Worm (Caenorhabditis elegans) whole organism, young adult: ENCODE data around the gene gem-4.

Source experiments
- B0035.1 ChIP-seq: sonication (generic microtip); optimal IDR thresholded peaks from 2 replicates; lab custom pipeline; 2016; ENCODE audit warnings: missing genetic modification characterization, mild to moderate bottlenecking, missing compliant biosample characterization, missing genotype, missing genetic modification reagents
- D2030.7 ChIP-seq: fragments of 200-800 bp; sonication (Bioruptor generic); IDR thresholded peaks from 2 replicates; pipeline ENCODE4 v1.3.6; 2022; ENCODE audit warnings: missing genetic modification reagents, missing genetic modification characterization, missing compliant biosample characterization
- F22D6.2 ChIP-seq: sonication (generic microtip); optimal IDR thresholded peaks from 2 replicates; lab custom pipeline; 2016; ENCODE audit warnings: mild to moderate bottlenecking, missing genetic modification characterization, missing compliant biosample characterization
- F33H1.4 ChIP-seq: fragments of 200-800 bp; sonication (Bioruptor generic); IDR thresholded peaks from 2 replicates; pipeline ENCODE4 v1.3.6; 2022; ENCODE audit warnings: missing genetic modification reagents, missing genetic modification characterization, missing compliant biosample characterization
- F57C9.4 ChIP-seq: sonication (generic microtip); optimal IDR thresholded peaks from 2 replicates; lab custom pipeline; 2017; ENCODE audit warnings: mild to moderate bottlenecking, missing genetic modification characterization, missing compliant biosample characterization
- Y53F4B.3 ChIP-seq: fragments of 200-800 bp; sonication (Bioruptor generic); IDR thresholded peaks from 2 replicates; pipeline ENCODE4 v1.3.6; 2022; ENCODE audit warnings: missing genetic modification reagents, missing genetic modification characterization, missing compliant biosample characterization
- Y53G8AR.9 ChIP-seq: fragments of 200-800 bp; sonication (Bioruptor generic); conservative IDR thresholded peaks from 2 replicates; pipeline ENCODE4 v1.3.6; 2022; ENCODE audit warnings: missing genetic modification reagents, missing genetic modification characterization, missing compliant biosample characterization
- aptf-2 ChIP-seq: fragments of 200-800 bp; sonication (Bioruptor generic); conservative IDR thresholded peaks from 2 replicates; pipeline ENCODE4 v1.3.6; 2022; ENCODE audit warnings: missing genetic modification reagents, missing genetic modification characterization, missing compliant biosample characterization
- bed-1 ChIP-seq: fragments of 200-800 bp; sonication (Bioruptor generic); IDR thresholded peaks from 2 replicates; pipeline ENCODE4 v1.3.6; 2022; ENCODE audit warnings: missing genetic modification reagents, missing genetic modification characterization, missing compliant biosample characterization
- bed-2 ChIP-seq: fragments of 200-800 bp; sonication (Bioruptor generic); IDR thresholded peaks from 2 replicates; pipeline ENCODE4 v1.3.6; 2022; ENCODE audit warnings: missing genetic modification reagents, missing genetic modification characterization, missing compliant biosample characterization
- ceh-100 ChIP-seq: fragments of 200-800 bp; sonication (Bioruptor generic); IDR thresholded peaks from 2 replicates; pipeline ENCODE4 v1.3.6; 2022; ENCODE audit warnings: missing genetic modification reagents, missing genetic modification characterization, missing compliant biosample characterization
- ceh-27 ChIP-seq: fragments of 200-800 bp; sonication (Bioruptor generic); optimal IDR thresholded peaks from 2 replicates; lab custom pipeline; 2018; ENCODE audit warnings: mild to moderate bottlenecking, missing genetic modification characterization, moderate library complexity, missing compliant biosample characterization
- egl-44 ChIP-seq: fragments of 200-800 bp; sonication (Bioruptor generic); IDR thresholded peaks from 2 replicates; pipeline ENCODE4 v1.3.6; 2022; ENCODE audit warnings: missing genetic modification reagents, missing genetic modification characterization, missing compliant biosample characterization
- ekl-4 ChIP-seq: fragments of 200-800 bp; sonication (Bioruptor generic); IDR thresholded peaks from 2 replicates; pipeline ENCODE4 v1.3.6; 2022; ENCODE audit warnings: missing genetic modification reagents, missing genetic modification characterization, missing compliant biosample characterization
- gei-17 ChIP-seq: fragments of 200-800 bp; sonication (Bioruptor generic); optimal IDR thresholded peaks from 2 replicates; lab custom pipeline; 2018; ENCODE audit warnings: mild to moderate bottlenecking, missing genetic modification characterization, missing compliant biosample characterization
- hlh-12 ChIP-seq: sonication (generic microtip); optimal IDR thresholded peaks from 2 replicates; lab custom pipeline; 2016; ENCODE audit warnings: missing genetic modification characterization, missing compliant biosample characterization
- madf-3 ChIP-seq: fragments of 200-800 bp; sonication (Bioruptor generic); IDR thresholded peaks from 2 replicates; pipeline ENCODE4 v1.3.6; 2022; ENCODE audit warnings: missing genetic modification reagents, missing genetic modification characterization, missing compliant biosample characterization
- madf-6 ChIP-seq: fragments of 200-800 bp; sonication (Bioruptor generic); IDR thresholded peaks from 2 replicates; pipeline ENCODE4 v1.3.6; 2022; ENCODE audit warnings: missing genetic modification reagents, missing genetic modification characterization, missing compliant biosample characterization
- mel-28 ChIP-seq: sonication (generic microtip); optimal IDR thresholded peaks from 2 replicates; lab custom pipeline; 2016; ENCODE audit warnings: borderline replicate concordance, mild to moderate bottlenecking, missing genetic modification characterization, missing compliant biosample characterization
- mxl-1 ChIP-seq: sonication (generic microtip); optimal IDR thresholded peaks from 2 replicates; lab custom pipeline; 2016; ENCODE audit warnings: missing genetic modification characterization, missing compliant biosample characterization
- nfya-1 ChIP-seq: sonication (generic microtip); optimal IDR thresholded peaks from 2 replicates; lab custom pipeline; 2017; ENCODE audit warnings: antibody characterized with exemption, missing compliant biosample characterization, missing genetic modification characterization, borderline replicate concordance; ENCODE audit not compliant: insufficient read depth
- nfyb-1 ChIP-seq: fragments of 200-800 bp; sonication (Bioruptor generic); IDR thresholded peaks from 2 replicates; pipeline ENCODE4 v1.3.6; 2022; ENCODE audit warnings: missing genetic modification reagents, missing genetic modification characterization, missing compliant biosample characterization
- nhr-120 ChIP-seq: fragments of 200-800 bp; sonication (Bioruptor generic); IDR thresholded peaks from 2 replicates; pipeline ENCODE4 v1.3.6; 2022; ENCODE audit warnings: missing genetic modification characterization, missing compliant biosample characterization
- nhr-80 ChIP-seq: sonication (generic microtip); optimal IDR thresholded peaks from 2 replicates; lab custom pipeline; 2016; ENCODE audit warnings: missing genetic modification characterization, missing compliant biosample characterization
- pbrm-1 ChIP-seq: fragments of 200-800 bp; sonication (Bioruptor generic); IDR thresholded peaks from 2 replicates; pipeline ENCODE4 v1.3.6; 2022; ENCODE audit warnings: missing genetic modification reagents, missing genetic modification characterization, missing compliant biosample characterization
- rec-8 ChIP-seq, 2 experiments: sonication (generic microtip); optimal IDR thresholded peaks; 2 replicates each; lab custom pipeline; 2016; ENCODE audit warnings: mild to moderate bottlenecking in 2 of 2, missing genetic modification characterization in 2 of 2, missing genetic modification reagents in 2 of 2, missing genotype in 2 of 2, missing biosample characterization in 1 of 2, missing compliant biosample characterization in 1 of 2, moderate library complexity in 1 of 2
- repo-1 ChIP-seq: sonication (generic microtip); optimal IDR thresholded peaks from 2 replicates; lab custom pipeline; 2017; ENCODE audit warnings: mild to moderate bottlenecking, missing genetic modification characterization, missing compliant biosample characterization
- rpc-1 ChIP-seq, 2 experiments: fragments of 150-350 bp in 1 of 2; sonication (generic microtip) in 1 of 2; optimal IDR thresholded peaks; 2 replicates each; lab custom pipeline; 2014 to 2018; ENCODE audit warnings: missing biosample characterization in 1 of 2, missing genetic modification characterization in 1 of 2, missing genetic modification reagents in 1 of 2, missing genotype in 1 of 2
- snpc-1.3 ChIP-seq: sonication (generic microtip); optimal IDR thresholded peaks from 2 replicates; lab custom pipeline; 2017; ENCODE audit warnings: missing genetic modification characterization, mild to moderate bottlenecking, missing compliant biosample characterization, antibody characterized with exemption, moderate library complexity, missing genotype, missing genetic modification reagents; ENCODE audit not compliant: insufficient read depth
- snpc-3.4 ChIP-seq: sonication (generic microtip); optimal IDR thresholded peaks from 2 replicates; lab custom pipeline; 2017; ENCODE audit warnings: missing genetic modification characterization, mild to moderate bottlenecking, missing compliant biosample characterization, antibody characterized with exemption, moderate library complexity, missing genotype, missing genetic modification reagents
- somi-1 ChIP-seq: fragments of 200-800 bp; sonication (Bioruptor generic); optimal IDR thresholded peaks from 2 replicates; lab custom pipeline; 2018; ENCODE audit warnings: mild to moderate bottlenecking, missing genetic modification characterization, missing compliant biosample characterization
- sptf-2 ChIP-seq: fragments of 200-800 bp; sonication (Bioruptor generic); optimal IDR thresholded peaks from 2 replicates; lab custom pipeline; 2018; ENCODE audit warnings: mild to moderate bottlenecking, missing genetic modification characterization, missing compliant biosample characterization
- zfh-2 ChIP-seq: fragments of 200-800 bp; sonication (Bioruptor generic); conservative IDR thresholded peaks from 2 replicates; pipeline ENCODE4 v1.3.6; 2022; ENCODE audit warnings: missing genetic modification reagents, missing genetic modification characterization, missing compliant biosample characterization
- ztf-3 ChIP-seq: fragments of 200-800 bp; sonication (Bioruptor generic); optimal IDR thresholded peaks from 2 replicates; lab custom pipeline; 2018; ENCODE audit warnings: mild to moderate bottlenecking, missing genetic modification characterization, missing compliant biosample characterization

The gem-4 gene

DNA sequence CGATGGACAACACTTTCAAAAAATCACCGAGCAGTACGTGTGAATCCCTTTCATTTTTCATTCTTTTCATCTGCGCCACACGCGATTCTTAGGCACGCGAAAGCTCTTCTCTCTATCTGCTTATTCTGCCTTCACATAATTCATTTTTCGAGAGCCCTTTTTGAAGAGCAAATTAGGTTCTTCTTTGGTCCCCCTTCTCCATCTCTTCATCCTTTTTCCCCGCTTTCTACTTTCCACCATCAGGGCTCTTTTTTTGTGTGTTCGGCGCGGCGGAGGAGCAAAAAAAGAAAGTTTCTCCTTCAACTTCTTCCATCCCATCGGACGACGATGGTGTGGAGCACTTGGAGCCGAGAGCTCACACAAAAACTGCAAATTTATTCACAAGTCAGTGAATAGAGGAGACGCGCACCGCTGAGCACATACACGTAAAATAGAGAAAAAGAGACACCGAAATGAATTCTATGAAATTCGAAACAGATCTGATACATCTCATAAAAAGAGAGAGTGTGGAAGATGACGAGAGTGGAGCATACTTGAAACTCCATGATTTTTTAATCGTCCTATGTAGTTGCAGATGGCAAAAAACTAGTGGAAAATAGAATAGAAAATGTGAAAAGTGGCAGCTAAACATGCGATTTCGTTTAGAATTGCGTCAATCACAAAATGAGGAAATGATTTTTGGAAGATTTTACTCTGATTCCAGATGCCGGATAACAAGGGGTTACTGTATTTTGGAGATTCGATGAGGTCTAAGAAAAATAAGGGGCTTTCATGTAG lies 39.8 kb downstream of the gem-4 start:
- TF ChIP-seq ceh-100 (GFP tag; lab: Robert Waterston, UW) (no peak), zfh-2 (GFP tag; lab: Robert Waterston, UW) (no peak), bed-1 (GFP tag; lab: Robert Waterston, UW) (no peak), ceh-27 (GFP tag; lab: Kevin White, UChicago) (peak; percentile 5), hlh-12 (no peak), Y53G8AR.9 (GFP tag; lab: Robert Waterston, UW) (no peak), sptf-2 (GFP tag; lab: Kevin White, UChicago) (no peak)

DNA sequence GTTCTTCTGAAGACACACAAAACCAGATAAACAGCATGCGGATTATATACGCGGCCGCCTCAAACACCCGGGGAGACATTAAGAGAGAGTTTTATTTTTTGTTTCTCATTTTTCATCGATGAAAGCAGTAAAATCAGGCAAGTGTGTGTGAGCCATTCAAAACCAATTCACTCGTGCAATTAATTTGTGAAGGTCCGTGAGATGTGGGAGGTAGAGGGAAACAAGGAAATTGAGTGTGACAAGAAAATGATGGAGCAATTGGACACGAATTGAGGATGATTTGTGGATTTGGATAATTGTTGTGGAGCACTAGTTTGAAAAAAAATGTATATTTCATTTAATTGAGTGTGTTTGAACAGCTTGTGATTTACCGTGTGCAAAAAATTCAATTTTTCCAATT lies 42.4 kb downstream of the gem-4 start:
- TF ChIP-seq snpc-1.3, result no peak
- no peak for TF ChIP-seq somi-1 (GFP tag; lab: Kevin White, UChicago)
- no peak for TF ChIP-seq mxl-1
- no peak for TF ChIP-seq ekl-4 (GFP tag; lab: Robert Waterston, UW)
- TF ChIP-seq nhr-80, result no peak
- TF ChIP-seq aptf-2 (GFP tag; lab: Robert Waterston, UW), result no peak
- TF ChIP-seq rec-8 (tag; optimal IDR thresholded peaks at IDR 0.05; lab: Kevin White, UChicago), result no peak
- TF ChIP-seq mel-28 (tag; lab: Kevin White, UChicago), result no peak
- no peak for TF ChIP-seq nhr-120 (GFP tag; lab: Robert Waterston, UW)
- TF ChIP-seq pbrm-1 (GFP tag; lab: Robert Waterston, UW), result no peak
- no peak for TF ChIP-seq gei-17 (GFP tag; lab: Kevin White, UChicago)
- TF ChIP-seq F33H1.4 (GFP tag; lab: Robert Waterston, UW), result no peak
- TF ChIP-seq F57C9.4 (tag; lab: Kevin White, UChicago), result no peak
- no peak for TF ChIP-seq repo-1 (tag; lab: Kevin White, UChicago)

DNA sequence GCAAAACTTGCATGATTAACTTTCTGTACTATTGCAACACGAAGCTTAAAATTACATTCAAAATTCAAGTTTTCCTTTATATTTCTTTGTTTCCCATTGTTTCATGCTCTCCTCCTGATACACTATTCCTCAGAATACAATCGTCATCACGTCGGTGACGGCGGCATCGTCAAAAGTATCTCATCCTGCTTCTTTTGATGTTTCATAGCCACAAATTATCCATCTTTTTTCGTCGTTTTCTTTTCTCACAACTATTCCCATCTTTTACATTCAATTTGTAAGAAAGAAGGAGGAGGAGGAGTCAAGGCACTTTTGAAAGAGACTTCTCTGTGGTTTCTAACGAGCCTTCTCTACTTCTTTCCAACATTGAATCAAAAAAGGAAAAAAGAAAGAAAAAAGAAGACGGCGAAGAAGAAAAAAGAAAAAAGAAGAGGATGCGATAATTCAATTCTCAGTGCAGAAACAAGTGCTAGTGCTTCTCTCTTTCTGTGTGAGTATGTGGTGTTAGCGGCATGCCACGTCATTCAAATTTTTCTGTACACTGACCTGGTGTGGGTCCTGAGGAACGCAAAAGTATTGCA lies 43.0 kb downstream of the gem-4 start:
- no peak for TF ChIP-seq madf-6
- TF ChIP-seq nfya-1, result no peak
- TF ChIP-seq F22D6.2 (tag; lab: Kevin White, UChicago), result no peak
- TF ChIP-seq repo-1 (tag; lab: Kevin White, UChicago), result no peak
- no peak for TF ChIP-seq F57C9.4 (tag; lab: Kevin White, UChicago)
- TF ChIP-seq B0035.1, result no peak
- no peak for TF ChIP-seq rpc-1 (optimal IDR thresholded peaks at IDR 0.05; lab: Kevin White, UChicago)
- no peak for TF ChIP-seq rpc-1 (tag; optimal IDR thresholded peaks at IDR 0.05; lab: Kevin White, UChicago)
- no peak for TF ChIP-seq madf-3 (GFP tag; lab: Robert Waterston, UW)
- TF ChIP-seq D2030.7, result no peak
- no peak for TF ChIP-seq Y53F4B.3 (GFP tag; lab: Robert Waterston, UW)
- TF ChIP-seq egl-44 (GFP tag; lab: Robert Waterston, UW), result no peak
- TF ChIP-seq bed-2, result no peak
- no peak for TF ChIP-seq zfh-2 (GFP tag; lab: Robert Waterston, UW)
- TF ChIP-seq nfyb-1 (GFP tag; lab: Robert Waterston, UW), result no peak
- no peak for TF ChIP-seq snpc-3.4 (tag; lab: Kevin White, UChicago)
- no peak for TF ChIP-seq ztf-3
- TF ChIP-seq, all 124 proteins: peak for 0
